Worm (Caenorhabditis elegans) whole organism, L4/young adult: ENCODE measurements around the gene unc-49.

ENCODE experiments used
- W03F9.2 ChIP-seq: fragments of 150-350 bp; optimal IDR thresholded peaks from 2 replicates; lab custom pipeline; 2014; ENCODE audit warnings: missing biosample characterization, missing genetic modification characterization
- him-1 ChIP-seq: sonication (generic microtip); optimal IDR thresholded peaks from 2 replicates; lab custom pipeline; 2016; ENCODE audit warnings: missing genotype, missing genetic modification reagents, missing genetic modification characterization, missing compliant biosample characterization

ce11 chrIII:10523025-10523424 lies 2.5 kb downstream of the unc-49 start:
- TF ChIP-seq him-1 (tag; lab: Kevin White, UChicago) (no peak), W03F9.2 (tag; lab: Kevin White, UChicago) (no peak)
